Worm (Caenorhabditis elegans) whole organism, L3 larva: ENCODE data around the gene ril-1.

Source experiments
- ceh-28 ChIP-seq: fragments of 150-350 bp; optimal IDR thresholded peaks from 2 replicates; lab custom pipeline; 2014; ENCODE audit warnings: missing biosample characterization, missing genetic modification reagents, missing genetic modification characterization
- ceh-9 ChIP-seq: sonication (generic microtip); optimal IDR thresholded peaks from 2 replicates; lab custom pipeline; 2018; ENCODE audit warnings: missing biosample characterization, missing genetic modification characterization
- fkh-10 ChIP-seq: sonication (generic microtip); optimal IDR thresholded peaks from 2 replicates; lab custom pipeline; 2017; ENCODE audit warnings: missing biosample characterization, missing genetic modification reagents, missing genetic modification characterization

DNA sequence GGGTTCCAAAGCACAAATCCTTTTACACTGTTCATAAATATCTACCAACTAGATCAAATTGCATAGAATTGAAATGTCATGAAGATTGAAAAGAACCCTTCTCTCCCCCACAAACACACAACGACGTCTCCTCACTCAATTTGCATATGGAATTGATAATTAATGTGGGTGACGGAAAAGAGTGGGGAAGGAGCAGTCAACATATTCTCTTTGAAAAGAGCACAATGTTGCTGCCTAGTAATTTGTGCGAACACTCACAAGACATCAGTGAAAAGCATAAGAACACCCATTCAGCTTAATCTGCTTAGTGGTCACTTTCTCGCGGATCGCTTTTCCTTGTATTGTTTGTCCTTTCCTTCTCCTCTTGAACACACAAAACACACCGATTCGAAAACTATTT, 27.5 kb downstream of the ril-1 start:
- no peak for TF ChIP-seq ceh-28 (tag; lab: Kevin White, UChicago)
- TF ChIP-seq fkh-10 (GFP tag; lab: Kevin White, UChicago) = no peak
- TF ChIP-seq ceh-9 (tag; lab: Kevin White, UChicago) = no peak
